Worm (Caenorhabditis elegans) whole organism, early embryonic: Measurements from ENCODE around the gene pqn-16.

Source experiments
- B0310.2 ChIP-seq: sonication (generic microtip); optimal IDR thresholded peaks from 2 replicates; lab custom pipeline; 2016; ENCODE audit warnings: mild to moderate bottlenecking, missing genetic modification characterization, missing compliant biosample characterization
- F13C5.2 ChIP-seq: sonication (generic microtip); optimal IDR thresholded peaks from 2 replicates; lab custom pipeline; 2017; ENCODE audit warnings: mild to moderate bottlenecking, missing genetic modification characterization, inconsistent platforms, missing compliant biosample characterization
- ama-1 ChIP-seq: fragments of 150-350 bp; optimal IDR thresholded peaks from 2 replicates; lab custom pipeline; 2014
- ceh-36 ChIP-seq: sonication (generic microtip); optimal IDR thresholded peaks from 2 replicates; lab custom pipeline; 2016; ENCODE audit warnings: missing genetic modification characterization, inconsistent platforms, missing compliant biosample characterization
- flt-1 ChIP-seq: fragments of 200-800 bp; sonication (Bioruptor generic); IDR thresholded peaks from 2 replicates; pipeline ENCODE4 v1.3.6; 2022; ENCODE audit warnings: missing genetic modification characterization, missing compliant biosample characterization
- hmbx-1 ChIP-seq: sonication (generic microtip); optimal IDR thresholded peaks from 2 replicates; lab custom pipeline; 2016; ENCODE audit warnings: mild to moderate bottlenecking, missing genetic modification characterization, missing compliant biosample characterization
- hmg-4 ChIP-seq: fragments of 200-800 bp; sonication (Bioruptor generic); optimal IDR thresholded peaks from 2 replicates; lab custom pipeline; 2018; ENCODE audit warnings: mild to moderate bottlenecking, missing genetic modification characterization, missing compliant biosample characterization
- hnd-1 ChIP-seq: sonication (generic microtip); optimal IDR thresholded peaks from 2 replicates; lab custom pipeline; 2016; ENCODE audit warnings: missing genetic modification characterization, missing compliant biosample characterization
- scrt-1 ChIP-seq: fragments of 200-800 bp; sonication (Bioruptor generic); IDR thresholded peaks from 2 replicates; pipeline ENCODE4 v1.3.6; 2022; ENCODE audit warnings: missing genetic modification characterization, missing compliant biosample characterization
- tbx-11 ChIP-seq: fragments of 200-800 bp; sonication (Bioruptor generic); IDR thresholded peaks from 2 replicates; pipeline ENCODE4 v1.3.6; 2022; ENCODE audit warnings: missing genetic modification characterization, missing compliant biosample characterization
- tbx-37 ChIP-seq: fragments of 200-800 bp; sonication (Bioruptor generic); conservative IDR thresholded peaks from 2 replicates; pipeline ENCODE4 v1.3.6; 2022; ENCODE audit warnings: missing genetic modification reagents, missing genetic modification characterization, missing compliant biosample characterization

DNA sequence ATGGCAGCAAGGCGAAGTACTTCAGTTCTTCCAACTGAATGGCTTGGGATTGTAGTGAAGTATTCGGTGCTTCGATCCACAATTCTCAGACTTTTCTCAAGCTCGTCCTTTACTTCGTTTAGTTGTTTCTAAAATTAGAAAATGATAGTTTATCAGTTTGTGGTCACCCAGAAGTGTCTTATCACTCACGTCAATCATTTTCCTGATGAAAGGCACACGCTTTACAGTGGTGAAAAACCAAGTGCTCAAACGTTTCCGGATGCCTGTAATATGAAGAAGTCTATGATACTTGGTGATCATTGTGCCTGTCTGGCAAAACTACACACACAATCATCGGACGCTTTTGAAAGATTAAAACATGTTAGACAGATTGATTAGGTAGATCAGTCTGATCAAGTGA is 27.7 kb upstream of the pqn-16 start:
- TF ChIP-seq flt-1 (GFP tag; lab: Robert Waterston, UW) (no peak), B0310.2 (tag; lab: Kevin White, UChicago) (no peak), tbx-11 (GFP tag; lab: Robert Waterston, UW) (no peak), hnd-1 (no peak), hmg-4 (GFP tag; lab: Kevin White, UChicago) (no peak), ama-1 (no peak), tbx-37 (GFP tag; lab: Robert Waterston, UW) (no peak), F13C5.2 (no peak), ceh-36 (tag; lab: Kevin White, UChicago) (no peak), hmbx-1 (no peak), scrt-1 (GFP tag; lab: Robert Waterston, UW) (no peak)
